Worm (Caenorhabditis elegans): ENCODE data around the gene nas-4.

- no peak for TF ChIP-seq madf-2 (tag; optimal IDR thresholded peaks at IDR 0.05)
- no peak for TF ChIP-seq ceh-31 (tag; optimal IDR thresholded peaks at IDR 0.05)
- TF ChIP-seq sdc-2 (tag; optimal IDR thresholded peaks at IDR 0.05), result no peak
- TF ChIP-seq elt-2 (tag; optimal IDR thresholded peaks at IDR 0.05), result no peak
- TF ChIP-seq sox-4 (tag; optimal IDR thresholded peaks at IDR 0.05), result no peak
- no peak for TF ChIP-seq gmeb-2 (tag; optimal IDR thresholded peaks at IDR 0.05)
- TF ChIP-seq tbx-2 (tag; optimal IDR thresholded peaks at IDR 0.05), result no peak
- no peak for TF ChIP-seq pag-3 (tag; optimal IDR thresholded peaks at IDR 0.05; ENCODE audit: borderline replicate concordance)
- no peak for TF ChIP-seq hlh-8 (tag; optimal IDR thresholded peaks at IDR 0.05)
- no peak for TF ChIP-seq lin-11 (tag; optimal IDR thresholded peaks at IDR 0.05)
- no peak for TF ChIP-seq pax-1 (tag; optimal IDR thresholded peaks at IDR 0.05)
- TF ChIP-seq dve-1 (tag; optimal IDR thresholded peaks at IDR 0.05), result no peak
- TF ChIP-seq ama-1 (optimal IDR thresholded peaks at IDR 0.05), result no peak
These were observed 25.9 kb downstream of the nas-4 start, which contains the start of gene C16A3.2 for ce11 chrIII:6389533-6389932.
